Fruit fly (Drosophila melanogaster) whole organism, prepupa: ENCODE data around the gene CG10513.

Source experiments
- CG6808 ChIP-seq: fragments of 200-800 bp; sonication (Bioruptor generic); optimal IDR thresholded peaks from 3 replicates; lab custom pipeline; 2017; ENCODE audit warnings: missing biosample characterization, missing genetic modification characterization, mild to moderate bottlenecking, moderate library complexity, missing genetic modification reagents
- Sox15 ChIP-seq: fragments of 200-800 bp; sonication (Bioruptor generic); optimal IDR thresholded peaks from 3 replicates; lab custom pipeline; 2016; ENCODE audit warnings: missing biosample characterization, missing genetic modification characterization

- TF ChIP-seq Sox15 (GFP tag; lab: Kevin White, UChicago) (no peak), CG6808 (GFP tag; lab: Kevin White, UChicago) (no peak)
Measured at dm6 chr3R:25303857-25304440, 26.9 kb upstream of the CG10513 start, which contains the start of gene CG31436.
